Fruit fly (Drosophila melanogaster) whole organism, prepupa: ENCODE results near the gene Cpr67B.

ENCODE experiments used
- CG10631 ChIP-seq: fragments of 200-800 bp; sonication (Bioruptor generic); optimal IDR thresholded peaks from 2 replicates; lab custom pipeline; 2016; ENCODE audit warnings: missing biosample characterization, missing genetic modification characterization
- CG10669 ChIP-seq: fragments of 200-800 bp; sonication (Bioruptor generic); optimal IDR thresholded peaks from 3 replicates; lab custom pipeline; 2018; ENCODE audit warnings: missing biosample characterization, mild to moderate bottlenecking, missing genetic modification characterization, moderate library complexity
- CG11294 ChIP-seq: fragments of 200-800 bp; sonication (Bioruptor generic); IDR thresholded peaks from 2 replicates; pipeline ENCODE4 v1.3.6; 2022; ENCODE audit warnings: missing biosample characterization, missing genetic modification characterization
- CG11762 ChIP-seq: fragments of 200-800 bp; sonication (Bioruptor generic); optimal IDR thresholded peaks from 3 replicates; lab custom pipeline; 2016; ENCODE audit warnings: missing biosample characterization, missing genetic modification characterization; ENCODE audit not compliant: insufficient read depth
- CG11902 ChIP-seq: fragments of 200-800 bp; sonication (Bioruptor generic); optimal IDR thresholded peaks from 3 replicates; lab custom pipeline; 2016; ENCODE audit warnings: missing biosample characterization, missing genetic modification characterization
- CG15336 ChIP-seq: fragments of 200-800 bp; sonication (Bioruptor generic); IDR thresholded peaks from 2 replicates; pipeline ENCODE4 v1.3.6; 2022; ENCODE audit warnings: missing biosample characterization, missing genetic modification characterization
- CG1621 ChIP-seq: fragments of 200-800 bp; sonication (Bioruptor generic); optimal IDR thresholded peaks from 3 replicates; lab custom pipeline; 2018; ENCODE audit warnings: missing biosample characterization, mild to moderate bottlenecking, missing genetic modification characterization
- CG3032 ChIP-seq: fragments of 200-800 bp; optimal IDR thresholded peaks from 2 replicates; lab custom pipeline; 2019; ENCODE audit warnings: missing biosample characterization, mild to moderate bottlenecking, missing genetic modification characterization, moderate library complexity
- CG31627 ChIP-seq: fragments of 200-800 bp; sonication (Bioruptor generic); optimal IDR thresholded peaks from 3 replicates; lab custom pipeline; 2016; ENCODE audit warnings: missing biosample characterization, missing genetic modification characterization
- CG32006 ChIP-seq: fragments of 200-800 bp; sonication (Bioruptor generic); optimal IDR thresholded peaks from 3 replicates; lab custom pipeline; 2017; ENCODE audit warnings: missing biosample characterization, mild to moderate bottlenecking, missing genetic modification characterization
- CG34406 ChIP-seq: fragments of 200-800 bp; sonication (Bioruptor generic); optimal IDR thresholded peaks from 3 replicates; lab custom pipeline; 2016; ENCODE audit warnings: missing biosample characterization, missing genetic modification characterization
- CG3919 ChIP-seq: fragments of 200-800 bp; sonication (Bioruptor generic); optimal IDR thresholded peaks from 3 replicates; lab custom pipeline; 2016; ENCODE audit warnings: missing biosample characterization, missing genetic modification characterization
- CG4318 ChIP-seq: fragments of 200-800 bp; sonication (Bioruptor generic); optimal IDR thresholded peaks from 3 replicates; lab custom pipeline; 2017; ENCODE audit warnings: missing biosample characterization, mild to moderate bottlenecking, missing genetic modification characterization
- CG6163 ChIP-seq: fragments of 200-800 bp; sonication (Bioruptor generic); IDR thresholded peaks from 3 replicates; pipeline ENCODE4 v1.3.6; 2022; ENCODE audit warnings: missing biosample characterization, missing genetic modification characterization
- CG6276 ChIP-seq: fragments of 200-800 bp; sonication (Bioruptor generic); optimal IDR thresholded peaks from 2 replicates; lab custom pipeline; 2017; ENCODE audit warnings: missing biosample characterization, mild to moderate bottlenecking, missing genetic modification characterization
- CG6808 ChIP-seq: fragments of 200-800 bp; sonication (Bioruptor generic); optimal IDR thresholded peaks from 3 replicates; lab custom pipeline; 2017; ENCODE audit warnings: missing biosample characterization, missing genetic modification characterization, mild to moderate bottlenecking, moderate library complexity, missing genetic modification reagents
- CG6854 ChIP-seq: fragments of 200-800 bp; sonication (Bioruptor generic); optimal IDR thresholded peaks from 2 replicates; lab custom pipeline; 2017; ENCODE audit warnings: missing biosample characterization, mild to moderate bottlenecking, missing genetic modification characterization
- CG8119 ChIP-seq: fragments of 200-800 bp; sonication (Bioruptor generic); IDR thresholded peaks from 3 replicates; pipeline ENCODE4 v1.3.6; 2022; ENCODE audit warnings: missing biosample characterization, missing genetic modification characterization
- CG8319 ChIP-seq: fragments of 200-800 bp; sonication (Bioruptor generic); optimal IDR thresholded peaks from 3 replicates; lab custom pipeline; 2016; ENCODE audit warnings: missing biosample characterization, missing genetic modification characterization
- CG8632 ChIP-seq: fragments of 200-800 bp; sonication (Bioruptor generic); optimal IDR thresholded peaks from 3 replicates; lab custom pipeline; 2016; ENCODE audit warnings: missing biosample characterization, missing genetic modification characterization
- CG9139 ChIP-seq: fragments of 200-800 bp; sonication (Bioruptor generic); optimal IDR thresholded peaks from 3 replicates; lab custom pipeline; 2017; ENCODE audit warnings: missing biosample characterization, mild to moderate bottlenecking, missing genetic modification characterization
- Eip93F ChIP-seq: fragments of 200-800 bp; sonication (Bioruptor generic); optimal IDR thresholded peaks from 2 replicates; lab custom pipeline; 2016; ENCODE audit warnings: missing biosample characterization, mild to moderate bottlenecking, missing genetic modification characterization
- Ets21C ChIP-seq: fragments of 200-800 bp; sonication (Bioruptor generic); optimal IDR thresholded peaks from 3 replicates; lab custom pipeline; 2016; ENCODE audit warnings: missing biosample characterization, missing genetic modification characterization
- Ets96B ChIP-seq: fragments of 200-800 bp; optimal IDR thresholded peaks from 2 replicates; lab custom pipeline; 2019; ENCODE audit warnings: missing biosample characterization, mild to moderate bottlenecking, missing genetic modification characterization, moderate library complexity
- Gug ChIP-seq: fragments of 200-800 bp; sonication (Bioruptor generic); IDR thresholded peaks from 2 replicates; pipeline ENCODE4 v1.3.6; 2022; ENCODE audit warnings: missing biosample characterization, missing genetic modification characterization
- Hr38 ChIP-seq: sonication (Bioruptor generic); optimal IDR thresholded peaks from 2 replicates; lab custom pipeline; 2016; ENCODE audit warnings: missing biosample characterization, missing genetic modification characterization
- Hr4 ChIP-seq: fragments of 200-800 bp; sonication (Bioruptor generic); optimal IDR thresholded peaks from 3 replicates; lab custom pipeline; 2016; ENCODE audit warnings: missing biosample characterization, missing genetic modification characterization
- Met ChIP-seq: fragments of 200-800 bp; sonication (Bioruptor generic); optimal IDR thresholded peaks from 3 replicates; lab custom pipeline; 2016; ENCODE audit warnings: missing biosample characterization, missing genetic modification characterization
- OdsH ChIP-seq: fragments of 200-800 bp; sonication (Bioruptor generic); optimal IDR thresholded peaks from 3 replicates; lab custom pipeline; 2016; ENCODE audit warnings: missing biosample characterization, missing genetic modification characterization
- achi ChIP-seq: fragments of 200-800 bp; sonication (Bioruptor generic); optimal IDR thresholded peaks from 3 replicates; lab custom pipeline; 2016; ENCODE audit warnings: missing biosample characterization, missing genetic modification characterization
- cyc ChIP-seq: fragments of 200-800 bp; sonication (Bioruptor generic); optimal IDR thresholded peaks from 3 replicates; lab custom pipeline; 2016; ENCODE audit warnings: missing biosample characterization, missing genetic modification characterization
- dac ChIP-seq: fragments of 200-800 bp; sonication (Bioruptor generic); optimal IDR thresholded peaks from 2 replicates; lab custom pipeline; 2017; ENCODE audit warnings: missing biosample characterization, mild to moderate bottlenecking, missing genetic modification characterization
- eg ChIP-seq: fragments of 200-800 bp; sonication (Bioruptor generic); IDR thresholded peaks from 3 replicates; pipeline ENCODE4 v1.3.6; 2022; ENCODE audit warnings: missing biosample characterization, missing genetic modification characterization
- esn ChIP-seq: fragments of 200-800 bp; sonication (Bioruptor generic); optimal IDR thresholded peaks from 2 replicates; lab custom pipeline; 2016; ENCODE audit warnings: missing biosample characterization, mild to moderate bottlenecking, missing genetic modification characterization, moderate library complexity
- fd59A ChIP-seq: fragments of 200-800 bp; sonication (Bioruptor generic); optimal IDR thresholded peaks from 2 replicates; lab custom pipeline; 2017; ENCODE audit warnings: missing biosample characterization, mild to moderate bottlenecking, missing genetic modification characterization, missing genetic modification reagents
- fd85E ChIP-seq: fragments of 200-800 bp; sonication (Bioruptor generic); optimal IDR thresholded peaks from 3 replicates; lab custom pipeline; 2016; ENCODE audit warnings: missing biosample characterization, missing genetic modification characterization
- fkh ChIP-seq: fragments of 200-800 bp; sonication (Bioruptor generic); optimal IDR thresholded peaks from 3 replicates; lab custom pipeline; 2017; ENCODE audit warnings: missing biosample characterization, mild to moderate bottlenecking, missing genetic modification characterization, moderate library complexity
- lz ChIP-seq: fragments of 200-800 bp; sonication (Bioruptor generic); optimal IDR thresholded peaks from 3 replicates; lab custom pipeline; 2016; ENCODE audit warnings: missing biosample characterization, missing genetic modification characterization
- net ChIP-seq: fragments of 200-800 bp; sonication (Bioruptor generic); optimal IDR thresholded peaks from 3 replicates; lab custom pipeline; 2016; ENCODE audit warnings: missing biosample characterization, missing genetic modification characterization
- pdm3 ChIP-seq: fragments of 200-800 bp; sonication (Bioruptor generic); optimal IDR thresholded peaks from 3 replicates; lab custom pipeline; 2016; ENCODE audit warnings: missing biosample characterization, missing genetic modification characterization
- salr ChIP-seq, 2 experiments: fragments of 200-800 bp; sonication (Bioruptor generic); optimal IDR thresholded peaks; 3 replicates each; lab custom pipeline; 2016 to 2018; ENCODE audit warnings: missing biosample characterization in 2 of 2, missing genetic modification characterization in 2 of 2, mild to moderate bottlenecking in 1 of 2
- spab ChIP-seq: fragments of 200-800 bp; sonication (Bioruptor generic); optimal IDR thresholded peaks from 2 replicates; lab custom pipeline; 2017; ENCODE audit warnings: missing biosample characterization, mild to moderate bottlenecking, missing genetic modification characterization, missing genetic modification reagents
- ss ChIP-seq, 2 experiments: fragments of 200-800 bp; sonication (Bioruptor generic); optimal IDR thresholded peaks; 2 replicates in 1 of 2; 3 replicates in 1 of 2; lab custom pipeline; 2017 to 2018; ENCODE audit warnings: mild to moderate bottlenecking in 2 of 2, missing biosample characterization in 2 of 2, missing genetic modification characterization in 2 of 2, moderate library complexity in 1 of 2
- svp ChIP-seq: fragments of 200-800 bp; sonication (Bioruptor generic); peaks from one replicate; lab custom pipeline; 2016; ENCODE audit warnings: missing biosample characterization, missing genetic modification characterization
- topi ChIP-seq: fragments of 200-800 bp; sonication (Bioruptor generic); optimal IDR thresholded peaks from 3 replicates; lab custom pipeline; 2016; ENCODE audit warnings: missing biosample characterization, missing genetic modification characterization
- vri ChIP-seq: fragments of 200-800 bp; sonication (Bioruptor generic); optimal IDR thresholded peaks from 3 replicates; lab custom pipeline; 2016; ENCODE audit warnings: missing biosample characterization, mild to moderate bottlenecking, missing genetic modification characterization

The Cpr67B gene

DNA sequence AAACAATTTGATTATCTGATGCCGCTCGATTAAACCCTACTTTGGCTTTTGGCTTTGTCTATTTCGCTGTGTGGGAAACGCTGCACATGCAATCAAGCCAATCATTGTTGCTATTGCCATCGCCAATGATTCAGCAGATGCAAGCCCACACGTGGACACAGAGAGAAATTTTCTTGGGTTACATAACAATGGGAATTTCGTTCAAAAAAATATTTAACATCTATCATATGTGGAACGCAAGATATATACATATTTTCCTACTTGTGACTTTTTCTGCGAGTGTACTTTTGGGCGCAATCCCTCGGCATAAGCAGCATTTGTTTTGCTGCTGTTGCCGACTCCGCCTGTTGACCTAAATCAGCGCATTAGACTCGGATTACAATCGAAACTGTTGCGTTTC, 14.7 kb downstream of the Cpr67B start (continued):
- TF ChIP-seq CG3919 = peak; percentile 78
- TF ChIP-seq OdsH (GFP tag; lab: Kevin White, UChicago) = peak; percentile 69
- TF ChIP-seq CG15336 (GFP tag; lab: Robert Waterston, UW) = peak; percentile 85
- TF ChIP-seq Ets21C (GFP tag; lab: Kevin White, UChicago) = no peak
- TF ChIP-seq CG8632 (GFP tag; lab: Kevin White, UChicago) = peak; percentile 35
- peak; percentile 85 for TF ChIP-seq CG6163
- peak; percentile 63 for TF ChIP-seq CG34406
- peak; percentile 44 for TF ChIP-seq net (GFP tag; lab: Kevin White, UChicago)
- TF ChIP-seq CG32006 = peak; percentile 63
- no peak for TF ChIP-seq Eip93F
- no peak for TF ChIP-seq CG9139 (GFP tag; lab: Kevin White, UChicago)
- peak; percentile 50 for TF ChIP-seq Hr4
- peak; percentile 39 for TF ChIP-seq achi
- TF ChIP-seq pdm3 (GFP tag; lab: Kevin White, UChicago) = peak; percentile 63
- TF ChIP-seq CG1621 (tag; lab: Kevin White, UChicago) = no peak
- no peak for TF ChIP-seq CG10631 (GFP tag; lab: Kevin White, UChicago)
- no peak for TF ChIP-seq fd85E (GFP tag; lab: Kevin White, UChicago)
- no peak for TF ChIP-seq vri (GFP tag; lab: Kevin White, UChicago)
- TF ChIP-seq CG4318 (GFP tag; lab: Kevin White, UChicago) = peak; percentile 45
- TF ChIP-seq CG6276 (GFP tag; lab: Kevin White, UChicago) = peak; percentile 67
- peak; percentile 19 for TF ChIP-seq CG11762 (GFP tag; lab: Kevin White, UChicago)
- TF ChIP-seq dac = no peak
- TF ChIP-seq eg (GFP tag; lab: Robert Waterston, UW) = peak; percentile 91
- TF ChIP-seq CG11294 = peak; percentile 65
- TF ChIP-seq svp (GFP tag; lab: Kevin White, UChicago) = peak; percentile 67
- TF ChIP-seq Ets96B (tag; lab: Kevin White, UChicago) = peak; percentile 43
- TF ChIP-seq Met = peak; percentile 72
- no peak for TF ChIP-seq spab (GFP tag; lab: Kevin White, UChicago)
- TF ChIP-seq CG10669 (GFP tag; lab: Kevin White, UChicago) = peak; percentile 64
- peak; percentile 72 for TF ChIP-seq topi
- TF ChIP-seq CG8319 (GFP tag; lab: Kevin White, UChicago) = peak; percentile 30
- TF ChIP-seq CG6808 (GFP tag; lab: Kevin White, UChicago) = no peak
- TF ChIP-seq, all 60 proteins: peak for 39

DNA sequence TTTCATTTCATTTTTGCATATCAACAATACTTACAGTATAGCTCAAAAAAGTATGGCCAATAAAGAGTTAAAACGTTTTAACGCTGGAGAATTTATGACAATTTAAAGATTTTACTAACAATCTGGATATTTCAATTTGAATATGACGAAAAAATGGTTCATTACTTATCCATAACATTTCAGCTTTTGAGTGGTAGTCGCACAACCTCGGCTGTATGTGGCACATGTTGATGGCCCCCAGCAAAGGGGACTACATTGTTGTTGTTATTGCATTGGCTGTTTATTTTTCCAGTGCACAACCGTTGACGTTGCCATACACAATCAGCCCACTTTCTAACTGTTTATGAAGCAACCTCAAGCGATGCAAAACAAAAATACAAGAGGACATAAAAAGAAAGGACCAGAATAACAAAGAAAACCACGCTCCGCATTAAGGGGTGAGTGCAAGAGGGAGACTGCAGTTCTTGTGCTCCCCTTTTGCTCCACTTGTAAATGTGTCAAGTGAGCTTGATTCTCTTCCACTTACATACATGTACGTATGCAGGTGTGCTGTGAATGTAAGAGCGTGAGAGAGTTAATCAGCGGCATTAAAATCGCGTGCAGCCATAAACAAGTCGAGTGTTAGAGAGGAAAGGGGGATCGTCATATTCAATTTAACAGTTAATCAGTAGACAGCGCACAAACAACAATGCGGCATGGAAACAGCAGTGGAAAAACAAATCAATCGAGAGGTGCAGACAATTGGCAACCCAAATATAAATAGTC, 15.6 kb downstream of the Cpr67B start:
- peak; percentile 87 for TF ChIP-seq fd85E (GFP tag; lab: Kevin White, UChicago)
- peak; percentile 95 for TF ChIP-seq CG1621 (tag; lab: Kevin White, UChicago)
- peak; percentile 97 for TF ChIP-seq CG31627 (GFP tag; lab: Kevin White, UChicago)
- peak; percentile 95 for TF ChIP-seq Ets21C (GFP tag; lab: Kevin White, UChicago)
- TF ChIP-seq Met = peak; percentile 98
- TF ChIP-seq esn (GFP tag; lab: Kevin White, UChicago) = peak; percentile 99
- TF ChIP-seq CG6808 (GFP tag; lab: Kevin White, UChicago) = peak; percentile 93
- TF ChIP-seq CG6854 (GFP tag; lab: Kevin White, UChicago) = peak; percentile 96
- peak; percentile 98 for TF ChIP-seq CG8119
- peak; percentile 94 for TF ChIP-seq CG10631 (GFP tag; lab: Kevin White, UChicago)
- TF ChIP-seq Eip93F = peak; percentile 88
- TF ChIP-seq fkh (GFP tag; lab: Kevin White, UChicago) = no peak
- peak; percentile 97 for TF ChIP-seq pdm3 (GFP tag; lab: Kevin White, UChicago)
- TF ChIP-seq CG11902 = peak; percentile 95
- peak; percentile 98 for TF ChIP-seq eg (GFP tag; lab: Robert Waterston, UW)
- TF ChIP-seq CG9139 (GFP tag; lab: Kevin White, UChicago) = peak; percentile 94
- peak; percentile 99 for TF ChIP-seq svp (GFP tag; lab: Kevin White, UChicago)
- TF ChIP-seq Hr38 (GFP tag; lab: Kevin White, UChicago) = no peak
- peak; percentile 88 for TF ChIP-seq CG4318 (GFP tag; lab: Kevin White, UChicago)
- peak; percentile 98 for TF ChIP-seq lz (GFP tag; lab: Kevin White, UChicago)
- peak; percentile 88 for TF ChIP-seq CG11294
- peak; percentile 95 for TF ChIP-seq fd59A (GFP tag; lab: Kevin White, UChicago)
- peak; percentile 94 for TF ChIP-seq CG3032 (tag; lab: Kevin White, UChicago)
- peak; percentile 93 for TF ChIP-seq Gug (GFP tag; lab: Robert Waterston, UW)
- peak; percentile 89 for TF ChIP-seq vri (GFP tag; lab: Kevin White, UChicago)
- TF ChIP-seq salr (GFP tag; optimal IDR thresholded peaks at IDR 0.05; lab: Kevin White, UChicago) = peak; percentile 91
- peak; percentile 97 for TF ChIP-seq CG34406
- TF ChIP-seq CG3919 = peak; percentile 96
- TF ChIP-seq CG6163 = peak; percentile 97
- peak; percentile 94 for TF ChIP-seq CG6276 (GFP tag; lab: Kevin White, UChicago)
- peak; percentile 93 to 96 for TF ChIP-seq ss (GFP tag; optimal IDR thresholded peaks at IDR 0.05; lab: Kevin White, UChicago)
- peak; percentile 97 for TF ChIP-seq cyc (GFP tag; lab: Kevin White, UChicago)
